Fruit fly (Drosophila melanogaster): ENCODE data around the gene scrt.

scrt gene

dm6 chr3L:3983466-3983946 is at the start of gene scrt:
Gene scrt (plus strand): TSS chr3L:3983896.
- TF ChIP-seq CTCF (optimal IDR thresholded peaks at IDR 0.05) (no peak), CG8478 (optimal IDR thresholded peaks at IDR 0.05) (no peak)

dm6 chr3L:3934110-3934509 is 49.6 kb upstream of the scrt start:
- TF ChIP-seq CTCF (optimal IDR thresholded peaks at IDR 0.05) (no peak), CG8478 (optimal IDR thresholded peaks at IDR 0.05) (no peak)

- no peak for TF ChIP-seq CTCF (optimal IDR thresholded peaks at IDR 0.05)
- TF ChIP-seq CG8478 (optimal IDR thresholded peaks at IDR 0.05), result no peak
Observed at dm6 chr3L:3935567-3936207, 48.0 kb upstream of the scrt start, which contains the start of gene Eip63F-1. Gene Eip63F-1 (minus strand): TSS chr3L:3935617.

- TF ChIP-seq CG8478 (optimal IDR thresholded peaks at IDR 0.05), result no peak
Observed at dm6 chr3L:3937806-3938205, 45.9 kb upstream of the scrt start, which contains the start of gene CG10866. Gene CG10866 (minus strand): TSS chr3L:3937992.

dm6 chr3L:3940075-3940819 is 43.4 kb upstream of the scrt start, which contains the start of gene CG12766:
Gene CG12766 (minus strand): TSS chr3L:3940125.
- TF ChIP-seq CTCF (optimal IDR thresholded peaks at IDR 0.05) (no peak), CG8478 (optimal IDR thresholded peaks at IDR 0.05) (no peak)

dm6 chr3L:3942241-3943028 is 41.3 kb upstream of the scrt start, which contains the start of the genes CG10863 and CG14982:
Gene CG10863 (minus strand): TSS chr3L:3942465.
Gene CG14982 (plus strand): TSS chr3L:3942710.
- TF ChIP-seq CG8478 (optimal IDR thresholded peaks at IDR 0.05) (no peak), CTCF (optimal IDR thresholded peaks at IDR 0.05) (no peak)

- no peak for TF ChIP-seq CTCF (optimal IDR thresholded peaks at IDR 0.05)
- TF ChIP-seq CG8478 (optimal IDR thresholded peaks at IDR 0.05), result no peak
Observed at dm6 chr3L:3947301-3947941, 36.3 kb upstream of the scrt start, which contains the start of gene CG10853. Gene CG10853 (plus strand): TSS chr3L:3947891.

dm6 chr3L:3949205-3949604 is 34.5 kb upstream of the scrt start, which contains the start of gene CG14983:
Gene CG14983 (minus strand): TSS chr3L:3949305.
- no peak for TF ChIP-seq CTCF (optimal IDR thresholded peaks at IDR 0.05)
- no peak for TF ChIP-seq CG8478 (optimal IDR thresholded peaks at IDR 0.05)

dm6 chr3L:3951875-3952274 is 31.8 kb upstream of the scrt start:
- TF ChIP-seq CTCF (optimal IDR thresholded peaks at IDR 0.05) (no peak), CG8478 (optimal IDR thresholded peaks at IDR 0.05) (no peak)

dm6 chr3L:3952468-3952867 is 31.2 kb upstream of the scrt start, which contains the start of gene CG14984:
Gene CG14984 (minus strand): TSS chr3L:3952550.
- no peak for TF ChIP-seq CG8478 (optimal IDR thresholded peaks at IDR 0.05)
- TF ChIP-seq CTCF (optimal IDR thresholded peaks at IDR 0.05), result no peak

dm6 chr3L:3960877-3961417 is 22.7 kb upstream of the scrt start:
- TF ChIP-seq CTCF (optimal IDR thresholded peaks at IDR 0.05) (no peak), CG8478 (optimal IDR thresholded peaks at IDR 0.05) (no peak)

dm6 chr3L:3963979-3964378 is 19.7 kb upstream of the scrt start:
- no peak for TF ChIP-seq CG8478 (optimal IDR thresholded peaks at IDR 0.05)
- no peak for TF ChIP-seq CTCF (optimal IDR thresholded peaks at IDR 0.05)

- TF ChIP-seq CTCF (optimal IDR thresholded peaks at IDR 0.05) (no peak), CG8478 (optimal IDR thresholded peaks at IDR 0.05) (no peak)
Observed at dm6 chr3L:3964671-3965070, 19.0 kb upstream of the scrt start, which contains the start of gene CG12605. Gene CG12605 (minus strand): TSS chr3L:3964771.

dm6 chr3L:3965102-3965501 is 18.6 kb upstream of the scrt start:
- TF ChIP-seq CTCF (optimal IDR thresholded peaks at IDR 0.05), result no peak
- no peak for TF ChIP-seq CG8478 (optimal IDR thresholded peaks at IDR 0.05)
